Fruit fly (Drosophila melanogaster): Measurements from ENCODE around the gene CG6621.

Gene CG6621

dm6 chr3R:10872148-10872783 lies 21.1 kb downstream of the CG6621 start, which contains the start of gene Fdh (continued):
- TF ChIP-seq CG11560 (tag; IDR thresholded peaks at IDR 0.05) (no peak), Sry-β (GFP tag; optimal IDR thresholded peaks at IDR 0.05) (peak; percentile 6), pfk (GFP tag; optimal IDR thresholded peaks at IDR 0.05) (no peak), rib (GFP tag; IDR thresholded peaks at IDR 0.05) (no peak), chn (GFP tag; optimal IDR thresholded peaks at IDR 0.05) (peak; percentile 1), CG12104 (GFP tag; optimal IDR thresholded peaks at IDR 0.05) (peak; percentile 57), Atf-2 (GFP tag; optimal IDR thresholded peaks at IDR 0.05) (no peak), ken (GFP tag; IDR thresholded peaks at IDR 0.05) (0 out of 3 replicates have a peak, but pooled peaks have one; percentile 26), Mes4 (GFP tag; optimal IDR thresholded peaks at IDR 0.05) (peak; percentile 16), CG11696 (GFP tag; IDR thresholded peaks at IDR 0.05) (no peak), CG10366 (GFP tag; IDR thresholded peaks at IDR 0.05) (peak; percentile 39), CG11504 (tag; optimal IDR thresholded peaks at IDR 0.05) (peak; percentile 68), hth (optimal IDR thresholded peaks at IDR 0.05) (no peak), HLH4C (GFP tag; IDR thresholded peaks at IDR 0.05; ENCODE audit: partially characterized antibody) (no peak), CG9932 (GFP tag; IDR thresholded peaks at IDR 0.05) (no peak; the same call in 1 of the 2 replicates), nau (GFP tag; optimal IDR thresholded peaks at IDR 0.05) (peak; percentile 49), CG12659 (GFP tag; optimal IDR thresholded peaks at IDR 0.05) (peak; percentile 72), HmgZ (tag; optimal IDR thresholded peaks at IDR 0.05) (peak; percentile 1), ase (GFP tag; IDR thresholded peaks at IDR 0.05) (no peak), CG6689 (GFP tag; IDR thresholded peaks at IDR 0.05) (peak; percentile 53; the same call in 1 of the 2 replicates), wdn (GFP tag; IDR thresholded peaks at IDR 0.05) (no peak), CG2678 (tag; optimal IDR thresholded peaks at IDR 0.05) (peak; percentile 67), MTF-1 (GFP tag; optimal IDR thresholded peaks at IDR 0.05; ENCODE audit: borderline replicate concordance) (peak; percentile 30), zfh2 (GFP tag; optimal IDR thresholded peaks at IDR 0.05) (peak; percentile 4), CG15269 (tag; optimal IDR thresholded peaks at IDR 0.05) (peak; percentile 67), CG11723 (GFP tag; optimal IDR thresholded peaks at IDR 0.05) (peak; percentile 28), Lpt (GFP tag; optimal IDR thresholded peaks at IDR 0.05) (no peak), sd (tag; optimal IDR thresholded peaks at IDR 0.05) (peak; percentile 58), chif (GFP tag; optimal IDR thresholded peaks at IDR 0.05) (no peak), inv (GFP tag; IDR thresholded peaks at IDR 0.05; ENCODE audit: partially characterized antibody) (no peak), gsb-n (tag; optimal IDR thresholded peaks at IDR 0.05) (peak; percentile 43), sens-2 (GFP tag; IDR thresholded peaks at IDR 0.05) (no peak), YL-1 (GFP tag; optimal IDR thresholded peaks at IDR 0.05) (peak; percentile 41), CG5180 (GFP tag; optimal IDR thresholded peaks at IDR 0.05) (peak; percentile 4), Ets65A (GFP tag) (peak; percentile 79), Mrtf (GFP tag; IDR thresholded peaks at IDR 0.05) (0 out of 3 replicates have a peak, but pooled peaks have one; percentile 41), CG12155 (GFP tag; optimal IDR thresholded peaks at IDR 0.05) (peak; percentile 44), Bdp1 (GFP tag; optimal IDR thresholded peaks at IDR 0.05) (no peak), CG7839 (tag; optimal IDR thresholded peaks at IDR 0.05) (peak; percentile 59), hbn (GFP tag; IDR thresholded peaks at IDR 0.05; ENCODE audit: partially characterized antibody) (no peak), CG3838 (GFP tag; optimal IDR thresholded peaks at IDR 0.05) (no peak), exex (tag; optimal IDR thresholded peaks at IDR 0.05) (peak; percentile 40), tup (GFP tag; optimal IDR thresholded peaks at IDR 0.05) (no peak), ara (GFP tag; IDR thresholded peaks at IDR 0.05) (peak; percentile 60; the same call in 1 of the 2 replicates), CG1024 (GFP tag; IDR thresholded peaks at IDR 0.05) (no peak), CG14441 (GFP tag; IDR thresholded peaks at IDR 0.05) (no peak), Elba2 (GFP tag; optimal IDR thresholded peaks at IDR 0.05) (peak; percentile 80), E2f2 (GFP tag; IDR thresholded peaks at IDR 0.05) (peak; percentile 66), CG6791 (GFP tag; IDR thresholded peaks at IDR 0.05; ENCODE audit: partially characterized antibody) (no peak), CG17829 (tag; optimal IDR thresholded peaks at IDR 0.05) (peak; percentile 75)
